Worm (Caenorhabditis elegans) whole organism, late embryonic: Measurements from ENCODE around the gene Y45F10B.59.

Experiments
- ama-1 ChIP-seq: fragments of 150-350 bp; optimal IDR thresholded peaks from 2 replicates; lab custom pipeline; 2014
- ceh-14 ChIP-seq: sonication (generic microtip); optimal IDR thresholded peaks from 2 replicates; lab custom pipeline; 2016; ENCODE audit warnings: missing genotype, missing genetic modification characterization, missing compliant biosample characterization
- dmd-4 ChIP-seq: sonication (generic microtip); optimal IDR thresholded peaks from 2 replicates; lab custom pipeline; 2016; ENCODE audit warnings: borderline replicate concordance, missing genetic modification characterization, missing compliant biosample characterization
- fkh-10 ChIP-seq: fragments of 150-350 bp; optimal IDR thresholded peaks from 2 replicates; lab custom pipeline; 2014; ENCODE audit warnings: missing biosample characterization, missing genetic modification reagents, missing genetic modification characterization
- hlh-6 ChIP-seq: sonication (generic microtip); optimal IDR thresholded peaks from 2 replicates; lab custom pipeline; 2016; ENCODE audit warnings: missing genotype, missing genetic modification characterization, missing compliant biosample characterization
- lin-11 ChIP-seq: fragments of 200-800 bp; sonication (Bioruptor generic); optimal IDR thresholded peaks from 2 replicates; lab custom pipeline; 2018; ENCODE audit warnings: mild to moderate bottlenecking, missing genetic modification characterization, missing compliant biosample characterization
- pha-2 ChIP-seq: sonication (generic microtip); optimal IDR thresholded peaks from 2 replicates; lab custom pipeline; 2017; ENCODE audit warnings: mild to moderate bottlenecking, missing genetic modification characterization, missing compliant biosample characterization
- unc-55 ChIP-seq: sonication (generic microtip); optimal IDR thresholded peaks from 2 replicates; lab custom pipeline; 2017; ENCODE audit warnings: missing biosample characterization, missing genetic modification reagents, missing genetic modification characterization

DNA sequence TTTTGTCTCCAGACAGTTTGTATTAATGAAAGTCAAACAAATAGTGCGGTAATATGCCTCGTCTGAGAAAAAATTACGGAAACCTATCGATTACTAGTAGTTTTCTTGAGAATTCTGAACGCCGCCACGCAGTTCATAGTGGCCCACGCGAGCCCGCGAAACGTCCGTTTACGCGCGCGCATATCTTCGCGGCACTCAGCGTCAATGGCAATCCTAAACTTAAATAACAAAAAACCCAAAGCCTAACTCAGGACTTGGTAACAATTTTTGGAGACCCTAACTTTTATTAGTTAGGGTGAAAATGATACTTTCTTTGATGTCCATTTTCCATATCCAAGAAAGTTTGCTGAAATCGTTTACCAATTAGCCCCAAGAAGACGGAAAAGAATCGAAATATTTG is 991 bp upstream of the Y45F10B.59 start:
- TF ChIP-seq fkh-10 (GFP tag; lab: Kevin White, UChicago) (no peak), hlh-6 (tag; lab: Kevin White, UChicago) (no peak), unc-55 (no peak), ama-1 (lab: Kevin White, UChicago) (no peak), pha-2 (no peak), lin-11 (tag; lab: Kevin White, UChicago) (no peak), dmd-4 (tag; lab: Kevin White, UChicago) (no peak), ceh-14 (tag; lab: Kevin White, UChicago) (no peak)
